Worm (Caenorhabditis elegans) whole organism, dauer: ENCODE measurements around the gene F53H8.3.

Source experiments
- unc-62 ChIP-seq: sonication (generic microtip); optimal IDR thresholded peaks from 2 replicates; lab custom pipeline; 2017; ENCODE audit warnings: missing biosample characterization, missing genetic modification reagents, missing genetic modification characterization

F53H8.3 gene

DNA sequence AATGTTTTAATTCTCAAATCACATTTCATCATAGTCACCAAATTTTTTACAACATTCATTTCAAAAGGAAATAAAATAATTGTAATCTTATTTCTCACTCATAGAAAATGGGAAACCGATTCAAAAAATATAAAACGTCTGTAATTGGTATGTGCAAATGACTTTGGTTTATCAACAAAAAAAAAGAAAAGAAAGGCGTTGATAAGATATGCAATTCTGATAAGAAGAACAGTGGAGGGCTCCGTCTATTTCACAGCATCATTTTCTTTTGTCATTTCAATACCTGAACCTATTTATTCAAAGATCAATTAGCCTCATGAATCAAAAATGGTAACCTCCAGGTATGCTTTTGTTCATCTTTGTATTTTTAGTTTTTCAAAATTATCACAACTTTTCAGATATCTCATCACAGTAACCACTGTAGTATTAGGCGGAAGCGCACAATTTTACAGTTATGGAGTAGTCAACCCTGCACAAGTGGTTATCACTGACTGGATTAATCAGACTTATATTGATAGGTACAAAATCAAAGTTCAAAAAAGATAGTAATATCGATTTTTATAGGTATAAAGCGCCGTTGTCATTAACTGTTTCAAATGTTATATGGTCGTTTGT is at the start of gene F53H8.3:
Gene F53H8.3, plus strand, starts transcription at position 275 of the 615 bp plus-strand sequence.
- TF ChIP-seq unc-62 (GFP tag; lab: Kevin White, UChicago), result no peak

DNA sequence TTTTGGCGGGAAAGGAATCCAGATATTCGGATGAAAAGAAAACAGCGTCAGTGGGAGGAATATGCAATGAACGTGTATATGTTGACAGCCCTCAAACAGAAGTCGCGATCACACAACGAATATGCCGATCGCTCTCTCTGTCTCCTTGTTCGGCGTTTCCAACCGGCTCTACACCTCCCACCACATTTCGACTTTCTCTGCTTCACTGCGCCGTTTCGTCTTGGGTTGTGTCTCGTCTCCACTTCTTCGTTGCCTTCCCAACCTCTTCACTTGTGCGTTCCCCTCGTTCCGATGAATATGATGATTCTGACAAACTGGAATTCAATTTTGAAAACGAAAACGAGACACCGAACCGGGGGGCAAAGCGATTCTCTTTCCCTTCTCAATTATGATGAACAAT is 40.4 kb upstream of the F53H8.3 start, which contains the start of gene mab-7:
Gene mab-7, minus strand, starts transcription at position 101 of the 400 bp plus-strand sequence.
- no peak for TF ChIP-seq unc-62 (GFP tag; lab: Kevin White, UChicago)

DNA sequence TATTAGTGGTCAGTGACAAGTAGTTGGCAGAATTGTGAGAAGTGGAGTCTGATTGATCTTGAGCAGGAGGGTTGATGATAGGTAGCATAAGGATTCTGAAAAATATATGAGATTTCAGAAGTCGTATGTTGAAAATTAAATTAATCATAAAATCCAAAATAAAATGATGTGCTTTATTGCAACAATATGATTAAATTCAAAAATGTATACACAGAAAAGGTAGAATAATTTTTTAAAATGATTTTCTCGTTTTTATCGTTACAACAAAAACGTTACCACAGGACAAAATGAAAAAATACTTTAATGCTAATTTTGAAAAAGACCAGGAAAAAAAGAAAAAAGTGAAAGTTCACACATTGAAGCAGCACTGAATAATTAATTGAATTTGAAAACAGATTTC is 35.8 kb upstream of the F53H8.3 start, which contains the start of gene ZC13.10:
Gene ZC13.10, minus strand, starts transcription at position 101 of the 400 bp plus-strand sequence.
- no peak for TF ChIP-seq unc-62 (GFP tag; lab: Kevin White, UChicago)

DNA sequence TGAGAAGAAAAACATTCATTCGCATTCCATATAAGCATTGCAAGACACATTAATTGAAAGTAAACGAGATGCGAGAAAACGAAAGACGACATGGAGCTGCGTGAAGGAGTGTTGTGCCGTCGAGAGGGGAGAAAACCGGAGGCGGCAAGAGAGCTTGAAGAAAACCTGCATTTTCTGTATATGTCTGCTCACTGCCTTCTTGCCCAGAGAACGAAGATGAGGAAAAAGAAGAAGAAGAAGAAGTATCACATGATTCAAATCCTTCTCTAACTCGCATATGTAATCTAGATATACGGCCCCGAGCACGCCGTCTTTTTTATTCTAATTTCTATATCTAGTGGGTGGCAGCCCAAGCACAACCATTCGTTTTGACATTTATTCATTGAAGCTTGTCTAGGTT is 28.0 kb upstream of the F53H8.3 start:
- no peak for TF ChIP-seq unc-62 (GFP tag; lab: Kevin White, UChicago)

- TF ChIP-seq unc-62 (GFP tag; lab: Kevin White, UChicago), result no peak
Observed at ce11 chrX:912564-912963, 25.8 kb upstream of the F53H8.3 start.

DNA sequence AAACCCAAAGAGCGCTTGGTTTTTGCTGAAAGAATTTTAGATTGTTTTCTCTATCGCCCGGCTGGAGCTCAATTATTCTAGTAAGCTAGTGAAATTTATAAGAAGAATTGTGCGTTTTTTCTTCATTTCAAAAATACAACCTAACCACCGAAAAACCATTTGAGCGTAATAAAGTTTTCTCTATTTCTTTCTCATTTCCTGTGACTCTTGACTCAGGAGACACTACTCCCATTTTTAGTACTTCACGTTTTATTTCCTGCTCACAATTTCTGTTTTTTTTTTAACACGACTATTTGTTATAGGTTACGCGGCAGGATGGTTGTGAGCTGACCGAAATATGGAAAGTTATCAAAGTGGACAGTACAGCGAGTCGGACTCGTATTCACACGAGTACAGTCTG is 25.4 kb upstream of the F53H8.3 start, which contains the start of gene F35H12.6:
Gene F35H12.6, plus strand, starts transcription at position 301 of the 400 bp plus-strand sequence.
- no peak for TF ChIP-seq unc-62 (GFP tag; lab: Kevin White, UChicago)

DNA sequence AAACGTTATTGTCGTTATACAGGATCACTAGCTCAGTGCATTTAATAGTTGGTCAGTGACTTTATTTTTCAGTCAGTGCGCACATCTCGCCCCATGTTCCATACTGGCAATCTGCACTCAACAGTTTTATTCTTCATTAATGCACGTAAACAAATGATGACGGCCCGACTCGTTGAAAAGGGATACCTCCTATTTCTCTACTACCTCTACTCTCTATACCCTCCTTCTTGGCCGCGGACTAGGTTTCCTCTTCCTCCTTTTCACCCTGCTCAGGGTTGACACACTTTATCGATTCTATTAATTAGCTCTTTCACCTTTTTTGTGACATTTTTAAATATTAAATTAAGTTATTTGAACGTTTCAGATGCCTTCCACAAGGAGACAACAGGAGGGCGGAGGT is 22.8 kb upstream of the F53H8.3 start, which contains the start of gene sel-12:
Gene sel-12, plus strand, starts transcription at position 358 of the 400 bp plus-strand sequence.
- TF ChIP-seq unc-62 (GFP tag; lab: Kevin White, UChicago), result no peak

- TF ChIP-seq unc-62 (GFP tag; lab: Kevin White, UChicago), result no peak
Observed at ce11 chrX:918097-918496, 20.2 kb upstream of the F53H8.3 start, which contains the start of gene F35H12.5. F35H12.5 (plus strand) TSS chrX:918397.

ce11 chrX:924495-925008 is 13.8 kb upstream of the F53H8.3 start, which contains the start of the genes pifk-1 and tbc-11:
pifk-1 (minus strand) TSS chrX:924511.
tbc-11 (plus strand) TSS chrX:924958.
- TF ChIP-seq unc-62 (GFP tag; lab: Kevin White, UChicago), result no peak

ce11 chrX:926125-926524 is 12.2 kb upstream of the F53H8.3 start:
- no peak for TF ChIP-seq unc-62 (GFP tag; lab: Kevin White, UChicago)

DNA sequence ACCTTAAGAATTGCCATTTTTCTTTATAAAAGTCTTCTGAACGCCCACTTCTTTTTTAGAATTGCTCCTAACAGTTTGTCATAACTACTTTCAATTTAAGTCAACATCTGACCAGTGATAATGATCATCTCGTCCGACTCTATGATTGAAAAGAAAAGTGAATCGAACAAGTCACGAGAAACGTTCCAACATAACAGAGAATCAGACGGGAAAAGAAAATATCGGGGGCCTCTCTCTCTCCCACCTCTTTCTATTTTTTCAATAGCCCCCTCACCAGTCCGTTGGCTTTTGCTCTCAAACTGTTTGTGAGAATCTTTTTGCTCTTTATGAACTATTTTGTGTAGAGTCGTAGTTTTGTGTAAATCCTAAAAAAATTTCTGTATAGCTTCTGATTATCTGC is 10.7 kb upstream of the F53H8.3 start:
- TF ChIP-seq unc-62 (GFP tag; lab: Kevin White, UChicago), result no peak

DNA sequence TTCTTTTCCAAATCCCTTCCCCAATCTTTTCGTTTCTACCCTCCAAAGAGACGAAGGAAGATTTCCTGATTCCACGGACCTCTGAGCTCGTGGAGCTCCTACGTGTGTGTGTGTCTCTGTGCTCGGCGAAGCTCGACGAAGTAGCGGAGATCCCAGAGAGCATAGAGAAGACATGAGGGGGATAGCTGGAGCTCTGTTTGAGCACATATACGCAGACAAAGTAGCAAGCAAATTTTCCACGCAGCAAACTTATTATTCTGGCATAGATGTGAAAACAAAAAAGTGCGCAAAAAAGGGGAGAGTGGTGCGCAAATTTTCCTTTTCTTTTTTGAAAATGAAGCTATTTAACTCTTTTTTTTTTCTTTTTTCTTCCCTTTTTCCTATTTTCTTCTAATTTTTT is 5.5 kb upstream of the F53H8.3 start:
- TF ChIP-seq unc-62 (GFP tag; lab: Kevin White, UChicago), result no peak

DNA sequence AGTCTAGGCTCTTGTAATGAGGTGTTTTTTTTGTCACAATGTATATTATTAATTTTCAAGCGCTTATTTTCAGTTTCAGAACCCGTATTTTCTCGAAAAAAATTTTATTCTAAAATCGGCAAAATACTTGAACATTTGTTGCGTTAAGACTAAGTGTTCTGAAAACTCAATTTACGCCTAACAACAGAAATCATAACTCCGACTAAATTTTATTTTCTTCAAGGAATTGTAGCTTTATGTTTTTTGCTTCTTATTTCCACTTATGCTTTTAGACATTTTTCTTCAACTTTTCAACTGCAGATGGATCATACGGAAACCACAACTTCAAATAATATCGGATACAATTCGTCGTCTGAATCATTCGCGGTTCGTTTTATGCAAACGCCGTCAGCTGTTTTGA is 4.8 kb upstream of the F53H8.3 start, which contains the start of gene F35H12.1:
Gene F35H12.1, plus strand, starts transcription at position 301 of the 400 bp plus-strand sequence.
- no peak for TF ChIP-seq unc-62 (GFP tag; lab: Kevin White, UChicago)

ce11 chrX:936013-936412 is 2.3 kb upstream of the F53H8.3 start:
- TF ChIP-seq unc-62 (GFP tag; lab: Kevin White, UChicago), result no peak

DNA sequence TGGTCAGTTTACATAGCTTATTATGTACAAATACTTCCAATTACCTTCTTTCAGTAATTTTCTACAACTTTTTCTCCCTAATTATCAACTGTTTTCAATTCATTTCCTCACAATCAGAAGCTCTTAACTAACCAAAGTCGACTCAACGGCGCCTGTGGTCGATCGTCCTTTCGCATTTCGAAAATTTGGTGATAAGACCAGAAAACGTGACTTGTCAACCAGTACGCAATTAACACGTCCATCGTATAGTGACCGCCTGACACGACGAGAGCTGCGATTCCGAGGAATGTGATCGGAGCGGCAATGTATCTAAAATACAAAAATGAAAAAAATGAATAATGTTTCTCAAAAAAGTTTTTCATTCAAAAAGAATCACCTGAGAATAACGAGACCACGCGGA is 7.3 kb downstream of the F53H8.3 start:
- no peak for TF ChIP-seq unc-62 (GFP tag; lab: Kevin White, UChicago)

DNA sequence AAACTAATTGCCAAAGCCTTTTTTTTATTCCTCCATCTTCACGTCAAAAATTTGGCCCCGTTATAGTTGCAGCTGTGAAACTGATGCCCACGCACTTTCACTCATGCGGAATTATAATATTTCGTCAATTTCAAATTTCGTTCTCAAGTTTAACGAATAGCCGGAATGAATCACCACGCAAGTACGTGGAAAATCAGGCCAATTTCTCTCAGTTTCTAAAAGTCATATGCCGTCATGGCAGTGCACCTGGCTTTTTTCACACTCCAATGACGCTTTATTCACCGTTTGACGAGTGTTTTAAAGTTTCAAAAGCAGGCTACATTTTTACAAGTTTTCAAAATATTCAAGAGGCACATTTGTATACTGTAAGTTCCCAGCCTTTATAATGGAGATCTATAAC is 9.5 kb downstream of the F53H8.3 start:
- no peak for TF ChIP-seq unc-62 (GFP tag; lab: Kevin White, UChicago)

- TF ChIP-seq unc-62 (GFP tag; lab: Kevin White, UChicago), result no peak
Observed at ce11 chrX:948783-949182, 10.4 kb downstream of the F53H8.3 start, which contains the start of gene sms-2. sms-2 (minus strand) TSS chrX:948883.
